Worm (Caenorhabditis elegans): ENCODE results near the gene Y57G11C.52.

- no peak for TF ChIP-seq tbx-2 (tag; optimal IDR thresholded peaks at IDR 0.05)
- no peak for TF ChIP-seq odd-2 (tag; optimal IDR thresholded peaks at IDR 0.05)
- TF ChIP-seq ceh-34 (tag; optimal IDR thresholded peaks at IDR 0.05), result no peak
Observed at ce11 chrIV:14833537-14833936, 20.3 kb upstream of the Y57G11C.52 start.
